Worm (Caenorhabditis elegans) whole organism, mixed stage, embryonic: ENCODE results near the gene C07C7.3.

Experiments used
- M03D4.4 ChIP-seq: sonication (generic microtip); optimal IDR thresholded peaks from 2 replicates; lab custom pipeline; 2017; ENCODE audit warnings: mild to moderate bottlenecking, missing genetic modification characterization, missing compliant biosample characterization
- bed-3 ChIP-seq: fragments of 200-800 bp; sonication (Bioruptor generic); optimal IDR thresholded peaks from 3 replicates; lab custom pipeline; 2018; ENCODE audit warnings: mild to moderate bottlenecking, missing genetic modification characterization, moderate library complexity, missing compliant biosample characterization
- blmp-1 ChIP-seq: fragments of 150-350 bp; optimal IDR thresholded peaks from 2 replicates; lab custom pipeline; 2014; ENCODE audit warnings: missing biosample characterization, missing genetic modification characterization
- ceh-39 ChIP-seq: fragments of 150-350 bp; optimal IDR thresholded peaks from 2 replicates; lab custom pipeline; 2014; ENCODE audit warnings: missing biosample characterization, missing genetic modification characterization
- ceh-43 ChIP-seq: fragments of 200-800 bp; sonication (Bioruptor generic); optimal IDR thresholded peaks from 2 replicates; lab custom pipeline; 2018; ENCODE audit warnings: mild to moderate bottlenecking, missing genetic modification characterization, moderate library complexity, missing compliant biosample characterization
- ceh-83 ChIP-seq: fragments of 200-800 bp; sonication (Bioruptor generic); optimal IDR thresholded peaks from 2 replicates; lab custom pipeline; 2018; ENCODE audit warnings: mild to moderate bottlenecking, missing genetic modification characterization, missing compliant biosample characterization
- cnd-1 ChIP-seq: fragments of 200-800 bp; sonication (Bioruptor generic); optimal IDR thresholded peaks from 2 replicates; lab custom pipeline; 2018; ENCODE audit warnings: mild to moderate bottlenecking, missing genetic modification characterization, missing compliant biosample characterization
- drap-1 ChIP-seq: fragments of 200-800 bp; sonication (Bioruptor generic); optimal IDR thresholded peaks from 3 replicates; lab custom pipeline; 2018; ENCODE audit warnings: mild to moderate bottlenecking, missing genetic modification characterization, missing compliant biosample characterization
- elt-1 ChIP-seq: sonication (generic microtip); optimal IDR thresholded peaks from 2 replicates; lab custom pipeline; 2017; ENCODE audit warnings: missing genetic modification characterization, mild to moderate bottlenecking, missing compliant biosample characterization, antibody characterized with exemption, moderate library complexity, borderline replicate concordance; ENCODE audit not compliant: insufficient read depth
- elt-3 ChIP-seq: fragments of 150-350 bp; optimal IDR thresholded peaks from 2 replicates; lab custom pipeline; 2014; ENCODE audit warnings: missing biosample characterization, missing genetic modification characterization
- flh-1 ChIP-seq: fragments of 200-800 bp; sonication (Bioruptor generic); optimal IDR thresholded peaks from 2 replicates; lab custom pipeline; 2018; ENCODE audit warnings: mild to moderate bottlenecking, missing genetic modification characterization, moderate library complexity, missing compliant biosample characterization
- ham-2 ChIP-seq: fragments of 200-800 bp; sonication (Bioruptor generic); optimal IDR thresholded peaks from 2 replicates; lab custom pipeline; 2018; ENCODE audit warnings: mild to moderate bottlenecking, missing genetic modification characterization, missing compliant biosample characterization
- hlh-1 ChIP-seq: fragments of 150-350 bp; optimal IDR thresholded peaks from 2 replicates; lab custom pipeline; 2014; ENCODE audit warnings: missing biosample characterization, missing genetic modification reagents, missing genetic modification characterization
- lin-13 ChIP-seq: fragments of 150-350 bp; optimal IDR thresholded peaks from 2 replicates; lab custom pipeline; 2014; ENCODE audit warnings: missing biosample characterization, missing genetic modification characterization
- mab-5 ChIP-seq: fragments of 150-350 bp; optimal IDR thresholded peaks from 2 replicates; lab custom pipeline; 2014; ENCODE audit warnings: missing biosample characterization, missing genetic modification characterization
- mep-1 ChIP-seq: fragments of 150-350 bp; optimal IDR thresholded peaks from 2 replicates; lab custom pipeline; 2017; ENCODE audit warnings: missing biosample characterization, missing genetic modification reagents, missing genetic modification characterization, inconsistent platforms
- mls-2 ChIP-seq: sonication (generic microtip); optimal IDR thresholded peaks from 2 replicates; lab custom pipeline; 2016; ENCODE audit warnings: mild to moderate bottlenecking, missing genetic modification characterization, moderate library complexity, missing compliant biosample characterization
- nhr-12 ChIP-seq: fragments of 150-350 bp; optimal IDR thresholded peaks from 2 replicates; lab custom pipeline; 2014; ENCODE audit warnings: missing biosample characterization, missing genetic modification characterization
- nhr-2 ChIP-seq: fragments of 150-350 bp; optimal IDR thresholded peaks from 2 replicates; lab custom pipeline; 2014; ENCODE audit warnings: missing biosample characterization, missing genetic modification characterization
- nhr-237 ChIP-seq: fragments of 150-350 bp; optimal IDR thresholded peaks from 2 replicates; lab custom pipeline; 2014; ENCODE audit warnings: missing biosample characterization, missing genetic modification characterization
- nhr-28 ChIP-seq: fragments of 150-350 bp; optimal IDR thresholded peaks from 2 replicates; lab custom pipeline; 2014; ENCODE audit warnings: missing biosample characterization, missing genetic modification characterization
- nhr-76 ChIP-seq: sonication (generic microtip); optimal IDR thresholded peaks from 2 replicates; lab custom pipeline; 2017; ENCODE audit warnings: missing biosample characterization, missing genetic modification characterization
- pha-4 ChIP-seq: fragments of 150-350 bp; optimal IDR thresholded peaks from 2 replicates; lab custom pipeline; 2018; ENCODE audit warnings: missing biosample characterization, missing genetic modification reagents, missing genetic modification characterization
- sem-2 ChIP-seq: fragments of 200-800 bp; sonication (Bioruptor generic); optimal IDR thresholded peaks from 2 replicates; lab custom pipeline; 2018; ENCODE audit warnings: mild to moderate bottlenecking, missing genetic modification characterization, missing compliant biosample characterization
- snpc-4 ChIP-seq: fragments of 150-350 bp; optimal IDR thresholded peaks from 2 replicates; lab custom pipeline; 2014; ENCODE audit warnings: missing biosample characterization, missing genetic modification characterization
- sptf-1 ChIP-seq: sonication (generic microtip); optimal IDR thresholded peaks from 2 replicates; lab custom pipeline; 2017; ENCODE audit warnings: mild to moderate bottlenecking, missing genetic modification characterization, moderate library complexity, missing compliant biosample characterization
- tbx-8 ChIP-seq: fragments of 200-800 bp; sonication (Bioruptor generic); optimal IDR thresholded peaks from 2 replicates; lab custom pipeline; 2018; ENCODE audit warnings: mild to moderate bottlenecking, missing genetic modification characterization, moderate library complexity, missing compliant biosample characterization
- unc-120 ChIP-seq: sonication (generic microtip); optimal IDR thresholded peaks from 2 replicates; lab custom pipeline; 2017; ENCODE audit warnings: missing genetic modification characterization, missing compliant biosample characterization; ENCODE audit not compliant: poor library complexity, severe bottlenecking
- unc-39 ChIP-seq: fragments of 150-350 bp; optimal IDR thresholded peaks from 2 replicates; lab custom pipeline; 2014; ENCODE audit warnings: missing biosample characterization, missing genetic modification characterization
- unc-62 ChIP-seq: fragments of 150-350 bp; optimal IDR thresholded peaks from 2 replicates; lab custom pipeline; 2014; ENCODE audit warnings: missing biosample characterization, missing genetic modification reagents, missing genetic modification characterization
- zip-8 ChIP-seq: fragments of 150-350 bp; optimal IDR thresholded peaks from 2 replicates; lab custom pipeline; 2014; ENCODE audit warnings: missing biosample characterization, missing genetic modification characterization
- ztf-11 ChIP-seq: fragments of 150-350 bp; optimal IDR thresholded peaks from 2 replicates; lab custom pipeline; 2014; ENCODE audit warnings: missing biosample characterization, missing genetic modification characterization

The C07C7.3 gene

ce11 chrIV:9198136-9198535 is 32.3 kb downstream of the C07C7.3 start:
- TF ChIP-seq elt-3 (tag; lab: Kevin White, UChicago) (peak; percentile 43), nhr-28 (tag; lab: Kevin White, UChicago) (no peak), sptf-1 (tag; lab: Kevin White, UChicago) (no peak), cnd-1 (tag; lab: Kevin White, UChicago) (no peak)
- TF ChIP-seq, all 35 proteins: peak for 1

- no peak for TF ChIP-seq nhr-28 (tag; lab: Kevin White, UChicago)
- no peak for TF ChIP-seq mls-2 (tag; lab: Kevin White, UChicago)
- no peak for TF ChIP-seq nhr-76 (tag; lab: Kevin White, UChicago)
- no peak for TF ChIP-seq nhr-12 (tag; lab: Kevin White, UChicago)
- no peak for TF ChIP-seq blmp-1 (tag; lab: Kevin White, UChicago)
- TF ChIP-seq ztf-11: no peak
- TF ChIP-seq drap-1 (GFP tag; lab: Kevin White, UChicago): no peak
- no peak for TF ChIP-seq nhr-2 (tag; lab: Kevin White, UChicago)
- TF ChIP-seq ham-2: no peak
- no peak for TF ChIP-seq elt-1 (tag; lab: Kevin White, UChicago)
- no peak for TF ChIP-seq pha-4 (tag; lab: Kevin White, UChicago)
- TF ChIP-seq snpc-4: no peak
- no peak for TF ChIP-seq elt-3 (tag; lab: Kevin White, UChicago)
- no peak for TF ChIP-seq flh-1 (GFP tag; lab: Kevin White, UChicago)
- no peak for TF ChIP-seq tbx-8 (GFP tag; lab: Kevin White, UChicago)
- TF ChIP-seq bed-3: no peak
- no peak for TF ChIP-seq unc-120 (tag; lab: Kevin White, UChicago)
- TF ChIP-seq unc-62 (GFP tag; lab: Kevin White, UChicago): no peak
Observed at ce11 chrIV:9199148-9199938, 33.5 kb downstream of the C07C7.3 start.

ce11 chrIV:9199939-9200202 is 34.0 kb downstream of the C07C7.3 start, which contains the start of gene wnk-1:
wnk-1 (plus strand) TSS chrIV:9200103.
- TF ChIP-seq lin-13 (tag; lab: Kevin White, UChicago) (no peak), elt-3 (tag; lab: Kevin White, UChicago) (no peak), nhr-237 (tag; lab: Kevin White, UChicago) (no peak), ceh-83 (GFP tag; lab: Kevin White, UChicago) (no peak), mls-2 (tag; lab: Kevin White, UChicago) (no peak)

- TF ChIP-seq ceh-39 (no peak), tbx-8 (GFP tag; lab: Kevin White, UChicago) (no peak), mep-1 (tag; lab: Kevin White, UChicago) (no peak), elt-3 (tag; lab: Kevin White, UChicago) (no peak), lin-13 (tag; lab: Kevin White, UChicago) (no peak), unc-62 (GFP tag; lab: Kevin White, UChicago) (no peak)
Observed at ce11 chrIV:9210841-9211240, 45.0 kb downstream of the C07C7.3 start.

- TF ChIP-seq bed-3 (no peak), ztf-11 (no peak), hlh-1 (tag; lab: Kevin White, UChicago) (no peak), zip-8 (tag; lab: Kevin White, UChicago) (no peak), nhr-76 (tag; lab: Kevin White, UChicago) (no peak), drap-1 (GFP tag; lab: Kevin White, UChicago) (no peak), sem-2 (GFP tag; lab: Kevin White, UChicago) (no peak), nhr-12 (tag; lab: Kevin White, UChicago) (no peak), nhr-237 (tag; lab: Kevin White, UChicago) (no peak)
Observed at ce11 chrIV:9212121-9212520, 46.3 kb downstream of the C07C7.3 start, which contains the start of gene C46C2.6. C46C2.6 (plus strand) TSS chrIV:9212421.

ce11 chrIV:9214823-9215222 is 49.0 kb downstream of the C07C7.3 start:
- TF ChIP-seq blmp-1 (tag; lab: Kevin White, UChicago) (no peak), ham-2 (no peak), nhr-237 (tag; lab: Kevin White, UChicago) (no peak), mab-5 (no peak), ztf-11 (no peak), ceh-83 (GFP tag; lab: Kevin White, UChicago) (no peak), flh-1 (GFP tag; lab: Kevin White, UChicago) (no peak), M03D4.4 (tag; lab: Kevin White, UChicago) (no peak), unc-39 (no peak), drap-1 (GFP tag; lab: Kevin White, UChicago) (no peak), sptf-1 (tag; lab: Kevin White, UChicago) (no peak), ceh-39 (no peak), tbx-8 (GFP tag; lab: Kevin White, UChicago) (no peak), snpc-4 (no peak), unc-120 (tag; lab: Kevin White, UChicago) (no peak), unc-62 (GFP tag; lab: Kevin White, UChicago) (no peak), elt-1 (tag; lab: Kevin White, UChicago) (no peak), ceh-43 (no peak), mep-1 (tag; lab: Kevin White, UChicago) (no peak), cnd-1 (tag; lab: Kevin White, UChicago) (no peak)
- TF ChIP-seq, all 35 proteins: peak for 0
